Fruit fly (Drosophila melanogaster) whole organism, prepupa: ENCODE data around the gene CG12123.

Source experiments
- Blimp-1 ChIP-seq: fragments of 200-800 bp; sonication (Bioruptor generic); optimal IDR thresholded peaks from 3 replicates; lab custom pipeline; 2017; ENCODE audit warnings: missing biosample characterization, missing genetic modification characterization, mild to moderate bottlenecking, moderate library complexity, missing genetic modification reagents
- CG10631 ChIP-seq: fragments of 200-800 bp; sonication (Bioruptor generic); optimal IDR thresholded peaks from 2 replicates; lab custom pipeline; 2016; ENCODE audit warnings: missing biosample characterization, missing genetic modification characterization
- CG10669 ChIP-seq: fragments of 200-800 bp; sonication (Bioruptor generic); optimal IDR thresholded peaks from 3 replicates; lab custom pipeline; 2018; ENCODE audit warnings: missing biosample characterization, mild to moderate bottlenecking, missing genetic modification characterization, moderate library complexity
- CG11762 ChIP-seq: fragments of 200-800 bp; sonication (Bioruptor generic); optimal IDR thresholded peaks from 3 replicates; lab custom pipeline; 2016; ENCODE audit warnings: missing biosample characterization, missing genetic modification characterization; ENCODE audit not compliant: insufficient read depth
- CG11902 ChIP-seq: fragments of 200-800 bp; sonication (Bioruptor generic); optimal IDR thresholded peaks from 3 replicates; lab custom pipeline; 2016; ENCODE audit warnings: missing biosample characterization, missing genetic modification characterization
- CG1621 ChIP-seq: fragments of 200-800 bp; sonication (Bioruptor generic); optimal IDR thresholded peaks from 3 replicates; lab custom pipeline; 2018; ENCODE audit warnings: missing biosample characterization, mild to moderate bottlenecking, missing genetic modification characterization
- CG16779 ChIP-seq: fragments of 200-800 bp; sonication (Bioruptor generic); optimal IDR thresholded peaks from 3 replicates; lab custom pipeline; 2017; ENCODE audit warnings: missing biosample characterization, mild to moderate bottlenecking, missing genetic modification characterization
- CG31627 ChIP-seq: fragments of 200-800 bp; sonication (Bioruptor generic); optimal IDR thresholded peaks from 3 replicates; lab custom pipeline; 2016; ENCODE audit warnings: missing biosample characterization, missing genetic modification characterization
- CG32006 ChIP-seq: fragments of 200-800 bp; sonication (Bioruptor generic); optimal IDR thresholded peaks from 3 replicates; lab custom pipeline; 2017; ENCODE audit warnings: missing biosample characterization, mild to moderate bottlenecking, missing genetic modification characterization
- CG34406 ChIP-seq: fragments of 200-800 bp; sonication (Bioruptor generic); optimal IDR thresholded peaks from 3 replicates; lab custom pipeline; 2016; ENCODE audit warnings: missing biosample characterization, missing genetic modification characterization
- CG4318 ChIP-seq: fragments of 200-800 bp; sonication (Bioruptor generic); optimal IDR thresholded peaks from 3 replicates; lab custom pipeline; 2017; ENCODE audit warnings: missing biosample characterization, mild to moderate bottlenecking, missing genetic modification characterization
- CG6163 ChIP-seq: fragments of 200-800 bp; sonication (Bioruptor generic); IDR thresholded peaks from 3 replicates; pipeline ENCODE4 v1.3.6; 2022; ENCODE audit warnings: missing biosample characterization, missing genetic modification characterization
- CG6792 ChIP-seq: fragments of 200-800 bp; sonication (Bioruptor generic); optimal IDR thresholded peaks from 3 replicates; lab custom pipeline; 2016; ENCODE audit warnings: missing biosample characterization, missing genetic modification characterization
- CG8119 ChIP-seq: fragments of 200-800 bp; sonication (Bioruptor generic); IDR thresholded peaks from 3 replicates; pipeline ENCODE4 v1.3.6; 2022; ENCODE audit warnings: missing biosample characterization, missing genetic modification characterization
- CG8319 ChIP-seq: fragments of 200-800 bp; sonication (Bioruptor generic); optimal IDR thresholded peaks from 3 replicates; lab custom pipeline; 2016; ENCODE audit warnings: missing biosample characterization, missing genetic modification characterization
- CG8632 ChIP-seq: fragments of 200-800 bp; sonication (Bioruptor generic); optimal IDR thresholded peaks from 3 replicates; lab custom pipeline; 2016; ENCODE audit warnings: missing biosample characterization, missing genetic modification characterization
- CG9139 ChIP-seq: fragments of 200-800 bp; sonication (Bioruptor generic); optimal IDR thresholded peaks from 3 replicates; lab custom pipeline; 2017; ENCODE audit warnings: missing biosample characterization, mild to moderate bottlenecking, missing genetic modification characterization
- Eip78C ChIP-seq: fragments of 200-800 bp; sonication (Bioruptor generic); peaks from one replicate; lab custom pipeline; 2016; ENCODE audit warnings: missing biosample characterization, missing genetic modification characterization
- Eip93F ChIP-seq: fragments of 200-800 bp; sonication (Bioruptor generic); optimal IDR thresholded peaks from 2 replicates; lab custom pipeline; 2016; ENCODE audit warnings: missing biosample characterization, mild to moderate bottlenecking, missing genetic modification characterization
- Ets21C ChIP-seq: fragments of 200-800 bp; sonication (Bioruptor generic); optimal IDR thresholded peaks from 3 replicates; lab custom pipeline; 2016; ENCODE audit warnings: missing biosample characterization, missing genetic modification characterization
- Ets96B ChIP-seq: fragments of 200-800 bp; optimal IDR thresholded peaks from 2 replicates; lab custom pipeline; 2019; ENCODE audit warnings: missing biosample characterization, mild to moderate bottlenecking, missing genetic modification characterization, moderate library complexity
- Gug ChIP-seq: fragments of 200-800 bp; sonication (Bioruptor generic); IDR thresholded peaks from 2 replicates; pipeline ENCODE4 v1.3.6; 2022; ENCODE audit warnings: missing biosample characterization, missing genetic modification characterization
- Hr38 ChIP-seq: sonication (Bioruptor generic); optimal IDR thresholded peaks from 2 replicates; lab custom pipeline; 2016; ENCODE audit warnings: missing biosample characterization, missing genetic modification characterization
- Hr39 ChIP-seq: fragments of 200-800 bp; sonication (Bioruptor generic); optimal IDR thresholded peaks from 2 replicates; lab custom pipeline; 2016; ENCODE audit warnings: missing biosample characterization, missing genetic modification characterization
- Hr4 ChIP-seq: fragments of 200-800 bp; sonication (Bioruptor generic); optimal IDR thresholded peaks from 3 replicates; lab custom pipeline; 2016; ENCODE audit warnings: missing biosample characterization, missing genetic modification characterization
- Lpt ChIP-seq: fragments of 200-800 bp; sonication (Bioruptor generic); optimal IDR thresholded peaks from 3 replicates; lab custom pipeline; 2016; ENCODE audit warnings: missing biosample characterization, missing genetic modification characterization
- OdsH ChIP-seq: fragments of 200-800 bp; sonication (Bioruptor generic); optimal IDR thresholded peaks from 3 replicates; lab custom pipeline; 2016; ENCODE audit warnings: missing biosample characterization, missing genetic modification characterization
- Smox ChIP-seq: fragments of 200-800 bp; sonication (Bioruptor generic); optimal IDR thresholded peaks from 3 replicates; lab custom pipeline; 2016; ENCODE audit warnings: missing biosample characterization, missing genetic modification characterization
- Sox15 ChIP-seq: fragments of 200-800 bp; sonication (Bioruptor generic); optimal IDR thresholded peaks from 3 replicates; lab custom pipeline; 2016; ENCODE audit warnings: missing biosample characterization, missing genetic modification characterization
- achi ChIP-seq: fragments of 200-800 bp; sonication (Bioruptor generic); optimal IDR thresholded peaks from 3 replicates; lab custom pipeline; 2016; ENCODE audit warnings: missing biosample characterization, missing genetic modification characterization
- acj6 ChIP-seq: fragments of 200-800 bp; sonication (Bioruptor generic); optimal IDR thresholded peaks from 3 replicates; lab custom pipeline; 2016; ENCODE audit warnings: missing biosample characterization, missing genetic modification characterization
- dsx ChIP-seq: fragments of 200-800 bp; optimal IDR thresholded peaks from 3 replicates; lab custom pipeline; 2019; ENCODE audit warnings: missing biosample characterization, mild to moderate bottlenecking, missing genetic modification characterization, moderate library complexity; ENCODE audit not compliant: poor library complexity, severe bottlenecking
- fd59A ChIP-seq: fragments of 200-800 bp; sonication (Bioruptor generic); optimal IDR thresholded peaks from 2 replicates; lab custom pipeline; 2017; ENCODE audit warnings: missing biosample characterization, mild to moderate bottlenecking, missing genetic modification characterization, missing genetic modification reagents
- fd85E ChIP-seq: fragments of 200-800 bp; sonication (Bioruptor generic); optimal IDR thresholded peaks from 3 replicates; lab custom pipeline; 2016; ENCODE audit warnings: missing biosample characterization, missing genetic modification characterization
- fkh ChIP-seq: fragments of 200-800 bp; sonication (Bioruptor generic); optimal IDR thresholded peaks from 3 replicates; lab custom pipeline; 2017; ENCODE audit warnings: missing biosample characterization, mild to moderate bottlenecking, missing genetic modification characterization, moderate library complexity
- lz ChIP-seq: fragments of 200-800 bp; sonication (Bioruptor generic); optimal IDR thresholded peaks from 3 replicates; lab custom pipeline; 2016; ENCODE audit warnings: missing biosample characterization, missing genetic modification characterization
- net ChIP-seq: fragments of 200-800 bp; sonication (Bioruptor generic); optimal IDR thresholded peaks from 3 replicates; lab custom pipeline; 2016; ENCODE audit warnings: missing biosample characterization, missing genetic modification characterization
- pdm3 ChIP-seq: fragments of 200-800 bp; sonication (Bioruptor generic); optimal IDR thresholded peaks from 3 replicates; lab custom pipeline; 2016; ENCODE audit warnings: missing biosample characterization, missing genetic modification characterization
- salr ChIP-seq, 2 experiments: fragments of 200-800 bp; sonication (Bioruptor generic); optimal IDR thresholded peaks; 3 replicates each; lab custom pipeline; 2016 to 2018; ENCODE audit warnings: missing biosample characterization in 2 of 2, missing genetic modification characterization in 2 of 2, mild to moderate bottlenecking in 1 of 2
- spab ChIP-seq: fragments of 200-800 bp; sonication (Bioruptor generic); optimal IDR thresholded peaks from 2 replicates; lab custom pipeline; 2017; ENCODE audit warnings: missing biosample characterization, mild to moderate bottlenecking, missing genetic modification characterization, missing genetic modification reagents
- ss ChIP-seq, 2 experiments: fragments of 200-800 bp; sonication (Bioruptor generic); optimal IDR thresholded peaks; 2 replicates in 1 of 2; 3 replicates in 1 of 2; lab custom pipeline; 2017 to 2018; ENCODE audit warnings: mild to moderate bottlenecking in 2 of 2, missing biosample characterization in 2 of 2, missing genetic modification characterization in 2 of 2, moderate library complexity in 1 of 2
- svp ChIP-seq: fragments of 200-800 bp; sonication (Bioruptor generic); peaks from one replicate; lab custom pipeline; 2016; ENCODE audit warnings: missing biosample characterization, missing genetic modification characterization
- topi ChIP-seq: fragments of 200-800 bp; sonication (Bioruptor generic); optimal IDR thresholded peaks from 3 replicates; lab custom pipeline; 2016; ENCODE audit warnings: missing biosample characterization, missing genetic modification characterization
- vri ChIP-seq: fragments of 200-800 bp; sonication (Bioruptor generic); optimal IDR thresholded peaks from 3 replicates; lab custom pipeline; 2016; ENCODE audit warnings: missing biosample characterization, mild to moderate bottlenecking, missing genetic modification characterization

The CG12123 gene

dm6 chrX:8433709-8434108 lies 8.4 kb downstream of the CG12123 start, which contains the start of gene CG32712:
CG32712 (minus strand) TSS chrX:8433809.
- no peak for TF ChIP-seq Smox (GFP tag; lab: Kevin White, UChicago)
- TF ChIP-seq CG32006 (GFP tag; lab: Kevin White, UChicago): no peak
- no peak for TF ChIP-seq CG10631 (GFP tag; lab: Kevin White, UChicago)
- TF ChIP-seq CG34406 (GFP tag; lab: Kevin White, UChicago): no peak
- no peak for TF ChIP-seq Eip93F (GFP tag; lab: Kevin White, UChicago)
- TF ChIP-seq fd59A: no peak
- TF ChIP-seq Ets21C (GFP tag; lab: Kevin White, UChicago): no peak
- TF ChIP-seq lz: no peak
- no peak for TF ChIP-seq acj6
- TF ChIP-seq CG11762 (GFP tag; lab: Kevin White, UChicago): no peak
- TF ChIP-seq Ets96B (tag; lab: Kevin White, UChicago): no peak
- no peak for TF ChIP-seq Hr38
- TF ChIP-seq pdm3 (GFP tag; lab: Kevin White, UChicago): no peak
- no peak for TF ChIP-seq svp
- no peak for TF ChIP-seq Hr39 (GFP tag; lab: Kevin White, UChicago)
- no peak for TF ChIP-seq CG31627 (GFP tag; lab: Kevin White, UChicago)
- TF ChIP-seq Hr4: no peak
- no peak for TF ChIP-seq CG8119 (GFP tag; lab: Robert Waterston, UW)
- no peak for TF ChIP-seq Gug

- TF ChIP-seq CG8632 (GFP tag; lab: Kevin White, UChicago): no peak
- TF ChIP-seq CG9139 (GFP tag; lab: Kevin White, UChicago): no peak
- peak; percentile 35 for TF ChIP-seq achi (GFP tag; lab: Kevin White, UChicago)
Observed at dm6 chrX:8422643-8423042, 19.5 kb downstream of the CG12123 start.

dm6 chrX:8421449-8421795 lies 20.7 kb downstream of the CG12123 start:
- TF ChIP-seq salr (GFP tag; optimal IDR thresholded peaks at IDR 0.05; lab: Kevin White, UChicago) (no peak), CG11902 (GFP tag; lab: Kevin White, UChicago) (no peak), svp (no peak), vri (GFP tag; lab: Kevin White, UChicago) (no peak), Smox (GFP tag; lab: Kevin White, UChicago) (no peak), topi (GFP tag; lab: Kevin White, UChicago) (no peak), Ets96B (tag; lab: Kevin White, UChicago) (no peak), Eip78C (GFP tag; lab: Kevin White, UChicago) (no peak), Lpt (GFP tag; lab: Kevin White, UChicago) (no peak), Blimp-1 (no peak), Eip93F (GFP tag; lab: Kevin White, UChicago) (no peak), lz (no peak), CG8319 (GFP tag; lab: Kevin White, UChicago) (no peak), OdsH (GFP tag; lab: Kevin White, UChicago) (no peak), pdm3 (GFP tag; lab: Kevin White, UChicago) (no peak), achi (GFP tag; lab: Kevin White, UChicago) (no peak), CG32006 (GFP tag; lab: Kevin White, UChicago) (no peak), Hr38 (no peak)

dm6 chrX:8420772-8421448 lies 21.2 kb downstream of the CG12123 start:
- TF ChIP-seq fd85E (GFP tag; lab: Kevin White, UChicago): peak; percentile 50
- peak; percentile 82 for TF ChIP-seq Eip78C (GFP tag; lab: Kevin White, UChicago)
- no peak for TF ChIP-seq spab (GFP tag; lab: Kevin White, UChicago)
- TF ChIP-seq CG6163 (GFP tag; lab: Robert Waterston, UW): peak; percentile 90; the same call in 2 of the 3 replicates
- no peak for TF ChIP-seq dsx (GFP tag; lab: Kevin White, UChicago)
- no peak for TF ChIP-seq Smox (GFP tag; lab: Kevin White, UChicago)
- TF ChIP-seq ss (GFP tag; optimal IDR thresholded peaks at IDR 0.05; lab: Kevin White, UChicago): peak; percentile 83 to 93
- TF ChIP-seq CG16779 (tag; lab: Kevin White, UChicago): peak; percentile 67
- TF ChIP-seq CG11902 (GFP tag; lab: Kevin White, UChicago): no peak
- peak; percentile 17 for TF ChIP-seq Sox15
- peak; percentile 25 for TF ChIP-seq Eip93F (GFP tag; lab: Kevin White, UChicago)
- TF ChIP-seq OdsH (GFP tag; lab: Kevin White, UChicago): peak; percentile 16
- TF ChIP-seq CG4318: no peak
- no peak for TF ChIP-seq lz
- TF ChIP-seq CG1621 (tag; lab: Kevin White, UChicago): no peak
- no peak for TF ChIP-seq CG6792
- no peak for TF ChIP-seq pdm3 (GFP tag; lab: Kevin White, UChicago)
- TF ChIP-seq net (GFP tag; lab: Kevin White, UChicago): peak; percentile 61
- peak; percentile 97 for TF ChIP-seq CG10669 (GFP tag; lab: Kevin White, UChicago)
- peak; percentile 34 for TF ChIP-seq Ets21C (GFP tag; lab: Kevin White, UChicago)
- TF ChIP-seq fkh (GFP tag; lab: Kevin White, UChicago): peak; percentile 59
- TF ChIP-seq Gug: no peak; the same call in 1 of the 2 replicates
